Worm (Caenorhabditis elegans) whole organism, L2 larva: Measurements from ENCODE around the gene srz-69.

Experiments
- C34F6.9 ChIP-seq: fragments of 150-350 bp; optimal IDR thresholded peaks from 2 replicates; lab custom pipeline; 2014; ENCODE audit warnings: missing biosample characterization, missing genetic modification characterization
- R02D3.7 ChIP-seq: fragments of 150-350 bp; optimal IDR thresholded peaks from 2 replicates; lab custom pipeline; 2014; ENCODE audit warnings: missing biosample characterization, missing genetic modification characterization
- Y55F3AM.14 ChIP-seq: fragments of 200-800 bp; sonication (Bioruptor generic); optimal IDR thresholded peaks from 2 replicates; lab custom pipeline; 2018; ENCODE audit warnings: mild to moderate bottlenecking, missing genetic modification characterization, missing compliant biosample characterization
- ZK546.5 ChIP-seq: sonication (generic microtip); optimal IDR thresholded peaks from 2 replicates; lab custom pipeline; 2017; ENCODE audit warnings: missing biosample characterization, missing genetic modification characterization
- alr-1 ChIP-seq: fragments of 150-350 bp; optimal IDR thresholded peaks from 2 replicates; lab custom pipeline; 2014; ENCODE audit warnings: missing biosample characterization, missing genetic modification characterization
- ama-1 ChIP-seq: fragments of 150-350 bp; optimal IDR thresholded peaks from 2 replicates; lab custom pipeline; 2018; ENCODE audit warnings: inconsistent platforms
- ceh-16 ChIP-seq: fragments of 150-350 bp; optimal IDR thresholded peaks from 2 replicates; lab custom pipeline; 2014; ENCODE audit warnings: missing biosample characterization, missing genetic modification characterization
- ceh-82 ChIP-seq: fragments of 150-350 bp; optimal IDR thresholded peaks from 2 replicates; lab custom pipeline; 2014; ENCODE audit warnings: missing biosample characterization, missing genetic modification characterization
- crh-2 ChIP-seq: sonication (generic microtip); optimal IDR thresholded peaks from 2 replicates; lab custom pipeline; 2017; ENCODE audit warnings: missing biosample characterization, missing genetic modification characterization
- dmd-4 ChIP-seq: sonication (generic microtip); optimal IDR thresholded peaks from 2 replicates; lab custom pipeline; 2017; ENCODE audit warnings: missing biosample characterization, missing genetic modification characterization
- egl-27 ChIP-seq: sonication (generic microtip); optimal IDR thresholded peaks from 3 replicates; lab custom pipeline; 2017; ENCODE audit warnings: missing biosample characterization, missing genetic modification reagents, missing genetic modification characterization
- elt-1 ChIP-seq: fragments of 150-350 bp; optimal IDR thresholded peaks from 2 replicates; lab custom pipeline; 2014; ENCODE audit warnings: missing biosample characterization, missing genetic modification characterization
- elt-3 ChIP-seq: sonication (generic microtip); optimal IDR thresholded peaks from 2 replicates; lab custom pipeline; 2017; ENCODE audit warnings: missing biosample characterization, missing genetic modification characterization
- fos-1 ChIP-seq: fragments of 150-350 bp; optimal IDR thresholded peaks from 2 replicates; lab custom pipeline; 2014; ENCODE audit warnings: missing biosample characterization, missing genetic modification characterization
- gmeb-1 ChIP-seq: fragments of 150-350 bp; optimal IDR thresholded peaks from 2 replicates; lab custom pipeline; 2014; ENCODE audit warnings: missing biosample characterization, missing genetic modification characterization
- lin-11 ChIP-seq: fragments of 150-350 bp; sonication (generic microtip); optimal IDR thresholded peaks from 2 replicates; lab custom pipeline; 2014; ENCODE audit warnings: missing biosample characterization, missing genetic modification characterization, inconsistent platforms, mixed read lengths
- lin-39 ChIP-seq: fragments of 150-350 bp; optimal IDR thresholded peaks from 2 replicates; lab custom pipeline; 2014; ENCODE audit warnings: missing biosample characterization, missing genetic modification reagents, missing genetic modification characterization
- mab-5 ChIP-seq: fragments of 150-350 bp; optimal IDR thresholded peaks from 2 replicates; lab custom pipeline; 2014; ENCODE audit warnings: missing biosample characterization, missing genetic modification characterization
- mbf-1 ChIP-seq: sonication (generic microtip); optimal IDR thresholded peaks from 2 replicates; lab custom pipeline; 2017; ENCODE audit warnings: missing biosample characterization, missing genetic modification characterization
- nhr-10 ChIP-seq: sonication (generic microtip); optimal IDR thresholded peaks from 2 replicates; lab custom pipeline; 2017; ENCODE audit warnings: missing biosample characterization, missing genetic modification characterization
- nhr-11 ChIP-seq: fragments of 150-350 bp; optimal IDR thresholded peaks from 2 replicates; lab custom pipeline; 2014; ENCODE audit warnings: missing biosample characterization, missing genetic modification characterization
- nhr-21 ChIP-seq: fragments of 150-350 bp; optimal IDR thresholded peaks from 2 replicates; lab custom pipeline; 2014; ENCODE audit warnings: missing biosample characterization, missing genetic modification characterization
- nhr-23 ChIP-seq: fragments of 150-350 bp; optimal IDR thresholded peaks from 2 replicates; lab custom pipeline; 2014; ENCODE audit warnings: missing biosample characterization, missing genetic modification reagents, missing genetic modification characterization
- nhr-237 ChIP-seq: fragments of 150-350 bp; optimal IDR thresholded peaks from 2 replicates; lab custom pipeline; 2014; ENCODE audit warnings: missing biosample characterization, missing genetic modification characterization
- nhr-77 ChIP-seq: fragments of 150-350 bp; optimal IDR thresholded peaks from 2 replicates; lab custom pipeline; 2014; ENCODE audit warnings: missing biosample characterization, missing genetic modification characterization
- peb-1 ChIP-seq: fragments of 150-350 bp; optimal IDR thresholded peaks from 2 replicates; lab custom pipeline; 2014; ENCODE audit warnings: missing biosample characterization, missing genetic modification characterization
- skn-1 ChIP-seq: sonication (generic microtip); optimal IDR thresholded peaks from 2 replicates; lab custom pipeline; 2017; ENCODE audit warnings: missing biosample characterization, missing genetic modification characterization
- sma-3 ChIP-seq: sonication (generic microtip); optimal IDR thresholded peaks from 2 replicates; lab custom pipeline; 2016; ENCODE audit warnings: missing genetic modification reagents, missing genetic modification characterization, missing compliant biosample characterization
- sma-9 ChIP-seq, 2 experiments: fragments of 150-350 bp in 1 of 2; sonication (generic microtip) in 1 of 2; optimal IDR thresholded peaks; 2 replicates each; lab custom pipeline; 2014 to 2016; ENCODE audit warnings: missing genetic modification characterization in 2 of 2, mild to moderate bottlenecking in 1 of 2, missing biosample characterization in 1 of 2, missing compliant biosample characterization in 1 of 2, missing genetic modification reagents in 1 of 2, moderate library complexity in 1 of 2
- snpc-4 ChIP-seq: fragments of 150-350 bp; optimal IDR thresholded peaks from 2 replicates; lab custom pipeline; 2014; ENCODE audit warnings: missing biosample characterization, missing genetic modification characterization
- unc-39 ChIP-seq: fragments of 150-350 bp; optimal IDR thresholded peaks from 2 replicates; lab custom pipeline; 2014; ENCODE audit warnings: missing biosample characterization, missing genetic modification characterization
- unc-62 ChIP-seq: fragments of 150-350 bp; optimal IDR thresholded peaks from 2 replicates; lab custom pipeline; 2014; ENCODE audit warnings: missing biosample characterization, missing genetic modification reagents, missing genetic modification characterization
- zag-1 ChIP-seq: fragments of 150-350 bp; optimal IDR thresholded peaks from 2 replicates; lab custom pipeline; 2014; ENCODE audit warnings: missing biosample characterization, missing genetic modification characterization
- ztf-11 ChIP-seq: sonication (generic microtip); optimal IDR thresholded peaks from 2 replicates; lab custom pipeline; 2017; ENCODE audit warnings: missing biosample characterization, missing genetic modification characterization
- ztf-4 ChIP-seq: fragments of 150-350 bp; optimal IDR thresholded peaks from 2 replicates; lab custom pipeline; 2014; ENCODE audit warnings: missing biosample characterization, missing genetic modification characterization

srz-69 gene

DNA sequence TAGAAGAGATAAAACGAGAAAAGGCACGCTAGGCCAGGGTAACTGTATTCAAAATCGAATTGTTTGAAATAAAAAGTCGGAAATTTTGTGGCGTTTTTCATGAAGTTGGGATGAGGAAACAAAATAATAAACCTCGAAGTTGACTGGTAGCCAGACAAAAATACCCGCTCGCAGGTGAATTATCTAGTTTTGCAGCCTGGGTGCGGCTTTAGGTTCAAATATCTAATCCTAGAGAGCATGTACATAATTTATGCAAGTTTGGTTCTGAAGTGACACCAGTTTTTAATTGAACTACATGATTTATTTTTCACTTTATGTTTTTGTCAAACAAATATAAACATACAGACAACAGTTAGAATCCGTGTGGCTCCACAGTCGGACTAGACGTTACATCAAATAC lies 4.7 kb upstream of the srz-69 start, which contains the start of gene srz-37:
TSS of gene srz-37 (minus strand) at position 101 of the 400 bp plus-strand sequence.
- TF ChIP-seq elt-1 (tag; lab: Kevin White, UChicago) (no peak), C34F6.9 (tag; lab: Kevin White, UChicago) (no peak), sma-3 (GFP tag; lab: Kevin White, UChicago) (no peak), nhr-11 (tag; lab: Kevin White, UChicago) (no peak), skn-1 (tag; lab: Kevin White, UChicago) (no peak), dmd-4 (tag; lab: Kevin White, UChicago) (no peak), peb-1 (tag; lab: Kevin White, UChicago) (no peak), lin-11 (tag; lab: Kevin White, UChicago) (no peak), mab-5 (tag; lab: Kevin White, UChicago) (no peak), crh-2 (no peak), ZK546.5 (tag; lab: Kevin White, UChicago) (no peak), lin-39 (tag; lab: Kevin White, UChicago) (no peak), ama-1 (no peak), unc-62 (GFP tag; lab: Kevin White, UChicago) (no peak)

DNA sequence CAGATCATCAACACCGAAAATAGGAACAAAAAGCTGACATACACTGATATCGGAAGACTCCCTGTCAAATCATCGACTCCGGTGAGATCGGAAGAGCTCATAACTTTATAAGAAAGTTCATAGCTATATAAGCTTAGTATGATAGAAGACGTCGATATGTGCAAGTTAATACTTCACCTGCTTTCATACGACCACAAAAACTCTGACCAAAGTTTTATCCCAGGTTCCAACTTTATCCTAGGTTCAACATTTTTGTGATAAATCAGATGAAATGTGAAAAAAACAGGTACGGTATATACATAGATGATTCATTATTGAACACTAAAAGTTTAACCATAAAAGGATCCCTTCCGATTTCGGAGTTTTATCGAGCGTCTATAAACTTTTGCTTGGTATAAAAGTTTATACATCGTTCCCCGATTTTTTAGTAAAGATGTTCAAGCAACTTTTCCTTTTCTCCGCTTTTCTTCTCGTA lies 1.9 kb upstream of the srz-69 start, which contains the start of the genes srz-70 and C09G12.5:
TSS of gene srz-70 (minus strand) at position 101 of the 475 bp plus-strand sequence.
TSS of gene C09G12.5 (plus strand) at position 425 of the 475 bp plus-strand sequence.
- no peak for TF ChIP-seq elt-3
- TF ChIP-seq nhr-237 (tag; lab: Kevin White, UChicago), result no peak
- no peak for TF ChIP-seq gmeb-1 (tag; lab: Kevin White, UChicago)
- TF ChIP-seq ceh-16 (tag; lab: Kevin White, UChicago), result no peak
- no peak for TF ChIP-seq peb-1 (tag; lab: Kevin White, UChicago)
- TF ChIP-seq ztf-11 (tag; lab: Kevin White, UChicago), result no peak
- TF ChIP-seq skn-1 (tag; lab: Kevin White, UChicago), result no peak
- TF ChIP-seq zag-1, result no peak
- no peak for TF ChIP-seq lin-11 (tag; lab: Kevin White, UChicago)
- no peak for TF ChIP-seq mbf-1
- no peak for TF ChIP-seq ZK546.5 (tag; lab: Kevin White, UChicago)
- TF ChIP-seq sma-3 (GFP tag; lab: Kevin White, UChicago), result no peak
- TF ChIP-seq egl-27, result no peak
- no peak for TF ChIP-seq nhr-77
- TF ChIP-seq nhr-10, result no peak
- no peak for TF ChIP-seq unc-39 (tag; lab: Kevin White, UChicago)
- no peak for TF ChIP-seq dmd-4 (tag; lab: Kevin White, UChicago)
- no peak for TF ChIP-seq sma-9 (GFP tag; optimal IDR thresholded peaks at IDR 0.05; lab: Kevin White, UChicago)
- TF ChIP-seq sma-9 (tag; optimal IDR thresholded peaks at IDR 0.05; lab: Kevin White, UChicago), result no peak

DNA sequence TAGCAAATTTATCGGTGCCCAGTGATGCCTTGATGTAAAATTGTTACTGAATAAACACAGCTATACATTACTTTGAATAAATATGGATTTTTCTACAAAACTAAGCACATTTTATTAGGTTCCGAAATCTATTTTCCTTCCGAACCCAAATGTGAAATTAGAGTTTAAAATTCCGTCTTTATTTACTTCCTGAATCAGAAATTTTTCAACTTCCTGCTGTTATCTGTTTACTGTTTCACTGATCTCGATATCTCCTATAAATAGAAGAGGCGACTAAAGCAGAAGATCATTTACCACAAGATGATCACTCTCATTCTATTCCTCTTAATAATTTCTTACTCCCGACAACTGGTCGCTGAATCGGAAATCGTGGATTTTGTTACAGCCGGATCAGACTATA lies 7.3 kb downstream of the srz-69 start, which contains the start of gene F58E2.2:
TSS of gene F58E2.2 (plus strand) at position 301 of the 400 bp plus-strand sequence.
- TF ChIP-seq nhr-23 (no peak), mbf-1 (no peak)

DNA sequence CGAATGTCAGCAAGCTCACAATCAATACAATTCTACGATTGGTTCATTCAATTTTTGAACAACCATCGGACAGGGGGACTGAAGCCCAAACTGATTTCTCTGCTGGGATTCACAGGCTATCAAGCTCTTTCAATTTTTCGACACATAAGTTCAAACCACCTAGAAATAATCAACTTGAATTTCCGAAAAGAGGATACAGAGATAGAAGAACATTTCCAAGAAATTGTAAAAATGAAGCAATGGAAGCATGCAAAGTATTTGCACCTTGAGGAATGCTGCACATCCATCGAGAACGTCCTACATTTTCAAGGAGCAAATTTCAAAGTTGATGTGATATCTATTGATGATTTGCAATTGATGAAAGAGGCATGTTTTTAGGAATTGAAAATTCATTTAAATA lies 9.3 kb downstream of the srz-69 start:
- TF ChIP-seq peb-1 (tag; lab: Kevin White, UChicago) (no peak), ztf-4 (tag; lab: Kevin White, UChicago) (no peak), nhr-23 (no peak), alr-1 (tag; lab: Kevin White, UChicago) (no peak), elt-1 (tag; lab: Kevin White, UChicago) (no peak), Y55F3AM.14 (no peak)

DNA sequence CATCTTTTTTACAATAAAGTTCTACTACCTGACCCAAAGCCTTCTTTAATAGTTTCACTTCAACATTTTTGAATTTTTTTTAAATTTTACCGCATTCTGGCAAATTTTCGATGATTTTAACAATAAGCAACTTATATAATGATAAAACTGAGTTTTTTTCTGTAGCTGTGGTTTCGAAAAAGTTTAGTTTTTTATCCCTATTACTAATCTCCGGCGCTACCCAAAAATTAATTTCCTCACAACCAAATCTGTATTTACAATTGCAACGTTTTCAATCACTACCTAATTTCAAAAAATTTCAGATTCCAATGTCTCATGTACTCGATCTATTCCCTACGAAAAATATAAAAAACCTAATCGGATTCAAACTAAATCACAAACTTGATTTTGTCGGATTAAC lies 9.9 kb downstream of the srz-69 start, which contains the start of gene F58E2.3:
TSS of gene F58E2.3 (plus strand) at position 301 of the 400 bp plus-strand sequence.
- TF ChIP-seq ceh-82 (tag; lab: Kevin White, UChicago), result no peak
- no peak for TF ChIP-seq snpc-4 (tag; lab: Kevin White, UChicago)
- no peak for TF ChIP-seq lin-11 (tag; lab: Kevin White, UChicago)
- no peak for TF ChIP-seq Y55F3AM.14
- TF ChIP-seq fos-1 (tag; lab: Kevin White, UChicago), result no peak
- no peak for TF ChIP-seq ztf-11 (tag; lab: Kevin White, UChicago)
- TF ChIP-seq ztf-4 (tag; lab: Kevin White, UChicago), result no peak
- TF ChIP-seq C34F6.9 (tag; lab: Kevin White, UChicago), result no peak
- TF ChIP-seq sma-3 (GFP tag; lab: Kevin White, UChicago), result no peak
- TF ChIP-seq R02D3.7 (tag; lab: Kevin White, UChicago), result no peak
- no peak for TF ChIP-seq nhr-21 (tag; lab: Kevin White, UChicago)
